Fruit fly (Drosophila melanogaster) whole organism, embryonic: ENCODE data around the gene CG31161.

Source experiments
- Antp ChIP-seq: fragments of 200-800 bp; sonication (Bioruptor generic); optimal IDR thresholded peaks from 3 replicates; lab custom pipeline; 2016; ENCODE audit warnings: missing biosample characterization, missing genetic modification characterization
- Awh ChIP-seq: fragments of 200-800 bp; sonication (Bioruptor generic); IDR thresholded peaks from 2 replicates; pipeline ENCODE4, ENCODE4 v1.3.6; 2022; ENCODE audit warnings: missing biosample characterization, missing genetic modification characterization
- CG10979 ChIP-seq: fragments of 200-800 bp; sonication (Bioruptor generic); optimal IDR thresholded peaks from 2 replicates; lab custom pipeline; 2018; ENCODE audit warnings: missing biosample characterization, mild to moderate bottlenecking, missing genetic modification characterization, moderate library complexity
- CG11456 ChIP-seq: fragments of 200-800 bp; sonication (Bioruptor generic); IDR thresholded peaks from 3 replicates; pipeline ENCODE4 v1.3.6; 2022; ENCODE audit warnings: missing biosample characterization, missing genetic modification characterization
- CG14710 ChIP-seq: fragments of 200-800 bp; sonication (Bioruptor generic); optimal IDR thresholded peaks from 3 replicates; lab custom pipeline; 2019; ENCODE audit warnings: missing biosample characterization, mild to moderate bottlenecking, missing genetic modification characterization, moderate library complexity
- CG14860 ChIP-seq: fragments of 200-800 bp; sonication (Bioruptor generic); IDR thresholded peaks from 3 replicates; pipeline ENCODE4 v1.3.6; 2022; ENCODE audit warnings: missing biosample characterization, missing genetic modification characterization; ENCODE audit not compliant: partially characterized antibody
- CG15479 ChIP-seq: fragments of 200-800 bp; sonication (Bioruptor generic); optimal IDR thresholded peaks from 3 replicates; lab custom pipeline; 2019; ENCODE audit warnings: missing biosample characterization, mild to moderate bottlenecking, missing genetic modification characterization, moderate library complexity
- CG15696 ChIP-seq: fragments of 200-800 bp; sonication (Bioruptor generic); optimal IDR thresholded peaks from 2 replicates; lab custom pipeline; 2019; ENCODE audit warnings: missing biosample characterization, mild to moderate bottlenecking, missing genetic modification characterization, moderate library complexity
- CG17385 ChIP-seq: fragments of 200-800 bp; sonication (Bioruptor generic); optimal IDR thresholded peaks from 3 replicates; lab custom pipeline; 2018; ENCODE audit warnings: missing biosample characterization, mild to moderate bottlenecking, missing genetic modification characterization
- CG18011 ChIP-seq: fragments of 200-800 bp; sonication (Bioruptor generic); optimal IDR thresholded peaks from 2 replicates; lab custom pipeline; 2017; ENCODE audit warnings: missing biosample characterization, missing genetic modification characterization, mild to moderate bottlenecking, moderate library complexity, missing genotype
- CG18619 ChIP-seq: fragments of 200-800 bp; sonication (Bioruptor generic); optimal IDR thresholded peaks from 3 replicates; lab custom pipeline; 2017; ENCODE audit warnings: missing biosample characterization, mild to moderate bottlenecking, missing genetic modification characterization
- CG18764 ChIP-seq: fragments of 200-800 bp; sonication (Bioruptor generic); optimal IDR thresholded peaks from 3 replicates; lab custom pipeline; 2016; ENCODE audit warnings: missing biosample characterization, missing genetic modification characterization
- CG2875 ChIP-seq: fragments of 200-800 bp; sonication (Bioruptor generic); optimal IDR thresholded peaks from 2 replicates; lab custom pipeline; 2017; ENCODE audit warnings: missing biosample characterization, mild to moderate bottlenecking, missing genetic modification characterization, missing genetic modification reagents
- CG30431 ChIP-seq: fragments of 200-800 bp; sonication (Bioruptor generic); optimal IDR thresholded peaks from 2 replicates; lab custom pipeline; 2017; ENCODE audit warnings: missing biosample characterization, missing genetic modification characterization
- CG34376 ChIP-seq: fragments of 200-800 bp; sonication (Bioruptor generic); optimal IDR thresholded peaks from 2 replicates; lab custom pipeline; 2018; ENCODE audit warnings: missing biosample characterization, mild to moderate bottlenecking, missing genetic modification characterization
- CG4424 ChIP-seq: fragments of 200-800 bp; sonication (Bioruptor generic); optimal IDR thresholded peaks from 3 replicates; lab custom pipeline; 2016; ENCODE audit warnings: missing biosample characterization, missing genetic modification characterization
- CG6175 ChIP-seq: fragments of 200-800 bp; sonication (Bioruptor generic); IDR thresholded peaks from 3 replicates; pipeline ENCODE4 v1.3.6; 2022; ENCODE audit warnings: missing biosample characterization, missing genetic modification characterization
- CG6654 ChIP-seq: fragments of 200-800 bp; sonication (Bioruptor generic); optimal IDR thresholded peaks from 2 replicates; lab custom pipeline; 2017; ENCODE audit warnings: missing biosample characterization, mild to moderate bottlenecking, missing genetic modification characterization
- CG7556 ChIP-seq: fragments of 200-800 bp; sonication (Bioruptor generic); optimal IDR thresholded peaks from 2 replicates; lab custom pipeline; 2017; ENCODE audit warnings: missing biosample characterization, mild to moderate bottlenecking, missing genetic modification characterization
- CG9609 ChIP-seq: fragments of 200-800 bp; sonication (Bioruptor generic); optimal IDR thresholded peaks from 3 replicates; lab custom pipeline; 2016; ENCODE audit warnings: missing biosample characterization, missing genetic modification characterization
- Dip3 ChIP-seq: fragments of 200-800 bp; sonication (Bioruptor generic); optimal IDR thresholded peaks from 3 replicates; lab custom pipeline; 2016; ENCODE audit warnings: missing biosample characterization, missing genetic modification characterization
- Doc2 ChIP-seq: fragments of 200-800 bp; sonication (Bioruptor generic); IDR thresholded peaks from 2 replicates; pipeline ENCODE4 v1.3.6; 2022; ENCODE audit warnings: missing biosample characterization, missing genetic modification characterization
- ERR ChIP-seq: fragments of 200-800 bp; sonication (Bioruptor generic); optimal IDR thresholded peaks from 2 replicates; lab custom pipeline; 2016; ENCODE audit warnings: missing biosample characterization, missing genetic modification characterization
- Hand ChIP-seq: fragments of 200-800 bp; sonication (Bioruptor generic); optimal IDR thresholded peaks from 2 replicates; lab custom pipeline; 2017; ENCODE audit warnings: mild to moderate bottlenecking, missing biosample characterization, missing genetic modification reagents, missing genetic modification characterization
- Hmr ChIP-seq: fragments of 200-800 bp; sonication (Bioruptor generic); optimal IDR thresholded peaks from 3 replicates; lab custom pipeline; 2017; ENCODE audit warnings: mild to moderate bottlenecking, missing biosample characterization, missing genetic modification reagents, missing genetic modification characterization
- NC2α ChIP-seq: fragments of 200-800 bp; sonication (Bioruptor generic); optimal IDR thresholded peaks from 2 replicates; lab custom pipeline; 2016; ENCODE audit warnings: missing biosample characterization, missing genetic modification characterization
- NfI ChIP-seq: fragments of 200-800 bp; sonication (Bioruptor generic); optimal IDR thresholded peaks from 3 replicates; lab custom pipeline; 2018; ENCODE audit warnings: missing biosample characterization, mild to moderate bottlenecking, missing genetic modification characterization, moderate library complexity
- Optix ChIP-seq: fragments of 200-800 bp; sonication (Bioruptor generic); IDR thresholded peaks from 3 replicates; pipeline ENCODE4 v1.3.6; 2022; ENCODE audit warnings: missing biosample characterization, missing genetic modification characterization
- Rfx ChIP-seq: fragments of 200-800 bp; sonication (Bioruptor generic); IDR thresholded peaks from 2 replicates; pipeline ENCODE4 v1.3.6; 2022; ENCODE audit warnings: missing biosample characterization, missing genetic modification characterization
- Side ChIP-seq: fragments of 200-800 bp; sonication (Bioruptor generic); optimal IDR thresholded peaks from 2 replicates; lab custom pipeline; 2016; ENCODE audit warnings: missing biosample characterization, missing genetic modification characterization
- Sox100B ChIP-seq: fragments of 200-800 bp; sonication (Bioruptor generic); optimal IDR thresholded peaks from 3 replicates; lab custom pipeline; 2018; ENCODE audit warnings: missing biosample characterization, mild to moderate bottlenecking, missing genetic modification characterization
- cas ChIP-seq: fragments of 200-800 bp; sonication (Bioruptor generic); IDR thresholded peaks from 2 replicates; pipeline ENCODE4 v1.3.6; 2022; ENCODE audit warnings: missing biosample characterization, missing genetic modification characterization
- croc ChIP-seq: fragments of 200-800 bp; sonication (Bioruptor generic); conservative IDR thresholded peaks from 3 replicates; pipeline ENCODE4 v1.3.6; 2022; ENCODE audit warnings: missing biosample characterization, missing genetic modification characterization
- dati ChIP-seq: fragments of 200-800 bp; sonication (Bioruptor generic); IDR thresholded peaks from 2 replicates; pipeline ENCODE4 v1.3.6; 2022; ENCODE audit warnings: missing biosample characterization, missing genetic modification characterization
- fru ChIP-seq: fragments of >200 bp; optimal IDR thresholded peaks from 2 replicates; lab custom pipeline; 2017
- gcm ChIP-seq: fragments of 200-800 bp; sonication (Bioruptor generic); optimal IDR thresholded peaks from 2 replicates; lab custom pipeline; 2019; ENCODE audit warnings: missing biosample characterization, mild to moderate bottlenecking, missing genetic modification characterization, moderate library complexity
- gt ChIP-seq: fragments of 200-800 bp; sonication (Bioruptor generic); IDR thresholded peaks from 2 replicates; pipeline ENCODE4 v1.3.6; 2022; ENCODE audit warnings: missing biosample characterization, missing genetic modification characterization
- ind ChIP-seq: fragments of 200-800 bp; sonication (Bioruptor generic); optimal IDR thresholded peaks from 3 replicates; lab custom pipeline; 2016; ENCODE audit warnings: missing biosample characterization, missing genetic modification characterization
- jing ChIP-seq: fragments of 200-800 bp; sonication (Bioruptor generic); optimal IDR thresholded peaks from 2 replicates; lab custom pipeline; 2018; ENCODE audit warnings: missing biosample characterization, mild to moderate bottlenecking, missing genetic modification characterization
- nau ChIP-seq: fragments of 200-800 bp; sonication (Bioruptor generic); optimal IDR thresholded peaks from 3 replicates; lab custom pipeline; 2017; ENCODE audit warnings: missing biosample characterization, mild to moderate bottlenecking, missing genetic modification characterization, missing genetic modification reagents
- nmo ChIP-seq: fragments of 200-800 bp; sonication (Bioruptor generic); optimal IDR thresholded peaks from 2 replicates; lab custom pipeline; 2018; ENCODE audit warnings: missing biosample characterization, mild to moderate bottlenecking, missing genetic modification characterization, moderate library complexity
- peb ChIP-seq: fragments of 200-800 bp; sonication (Bioruptor generic); IDR thresholded peaks from 2 replicates; pipeline ENCODE4 v1.3.6; 2022; ENCODE audit warnings: missing biosample characterization, missing genetic modification characterization
- repo ChIP-seq: fragments of 200-800 bp; sonication (Bioruptor generic); optimal IDR thresholded peaks from 2 replicates; lab custom pipeline; 2016; ENCODE audit warnings: missing biosample characterization, missing genetic modification characterization
- salm ChIP-seq: fragments of 200-800 bp; sonication (Bioruptor generic); optimal IDR thresholded peaks from 2 replicates; lab custom pipeline; 2018; ENCODE audit warnings: missing biosample characterization, mild to moderate bottlenecking, missing genetic modification characterization
- schlank ChIP-seq: fragments of 200-800 bp; sonication (Bioruptor generic); optimal IDR thresholded peaks from 2 replicates; lab custom pipeline; 2018; ENCODE audit warnings: missing biosample characterization, mild to moderate bottlenecking, missing genetic modification characterization
- sd ChIP-seq: fragments of 200-800 bp; sonication (Bioruptor generic); optimal IDR thresholded peaks from 3 replicates; lab custom pipeline; 2018; ENCODE audit warnings: missing biosample characterization, mild to moderate bottlenecking, missing genetic modification characterization, moderate library complexity
- sens ChIP-seq: fragments of 200-800 bp; sonication (Bioruptor generic); peaks from one replicate; lab custom pipeline; 2016; ENCODE audit warnings: missing biosample characterization, missing genetic modification characterization
- so ChIP-seq: fragments of 200-800 bp; sonication (Bioruptor generic); IDR thresholded peaks from 3 replicates; pipeline ENCODE4 v1.3.6; 2022; ENCODE audit warnings: missing biosample characterization, missing genetic modification characterization
- ttk ChIP-seq: fragments of 200-800 bp; sonication (Bioruptor generic); IDR thresholded peaks from 2 replicates; pipeline ENCODE4 v2.1.2; 2022; ENCODE audit warnings: missing biosample characterization, missing genetic modification characterization
- vnd ChIP-seq: fragments of 200-800 bp; sonication (Bioruptor generic); IDR thresholded peaks from 3 replicates; pipeline ENCODE4 v1.3.6; 2022; ENCODE audit warnings: missing biosample characterization, missing genetic modification characterization; ENCODE audit not compliant: partially characterized antibody
- wdn ChIP-seq: fragments of 200-800 bp; sonication (Bioruptor generic); IDR thresholded peaks from 2 replicates; pipeline ENCODE4 v1.3.6; 2022; ENCODE audit warnings: missing biosample characterization, missing genetic modification characterization

Gene CG31161

DNA sequence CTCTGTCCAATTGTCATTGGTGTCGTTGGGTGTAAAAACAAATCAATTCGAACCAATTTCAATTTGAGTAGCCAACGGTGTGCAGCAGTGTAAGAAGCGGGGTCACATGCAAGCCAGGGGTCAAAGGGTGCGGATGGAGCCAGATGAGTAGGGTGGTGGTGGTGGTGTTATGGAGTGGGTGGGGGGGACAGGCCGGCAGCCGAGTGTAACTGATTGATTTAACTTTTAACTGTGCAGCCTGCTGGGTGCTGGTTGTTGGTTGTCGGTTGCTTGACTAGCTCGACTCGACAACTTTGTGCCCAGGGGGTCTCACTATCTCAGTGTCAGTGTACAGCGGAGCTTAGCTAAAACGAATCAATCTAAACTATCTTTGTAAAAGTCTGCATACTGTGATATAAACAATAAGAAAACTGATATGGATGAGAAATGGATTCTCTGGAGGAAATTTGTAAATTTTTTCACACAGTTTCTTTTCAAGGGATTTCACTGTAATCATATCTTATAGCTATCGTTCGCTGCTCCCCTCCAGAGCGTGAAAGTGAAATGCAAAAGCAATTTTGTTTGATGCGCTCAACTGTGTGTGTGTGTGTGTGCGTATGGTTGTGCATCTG, 18.9 kb upstream of the CG31161 start (continued):
- TF ChIP-seq CG15696 (tag; lab: Kevin White, UChicago) (no peak), Awh (GFP tag; lab: Robert Waterston, UW) (peak; percentile 86), Rfx (GFP tag; lab: Robert Waterston, UW) (peak; percentile 67), dati (GFP tag; lab: Robert Waterston, UW) (peak; percentile 54; the same call in 1 of the 2 replicates), salm (tag; lab: Kevin White, UChicago) (peak; percentile 69), CG2875 (GFP tag; lab: Kevin White, UChicago) (peak; percentile 65), CG14860 (GFP tag; lab: Robert Waterston, UW) (no peak), Antp (GFP tag; lab: Kevin White, UChicago) (peak; percentile 79), CG14710 (tag; lab: Kevin White, UChicago) (peak; percentile 50), ERR (GFP tag; lab: Kevin White, UChicago) (peak; percentile 0), nau (no peak), Optix (GFP tag; lab: Robert Waterston, UW) (peak; percentile 63; the same call in 2 of the 3 replicates), fru (lab: Kevin White, UChicago) (no peak), CG6175 (GFP tag; lab: Robert Waterston, UW) (no peak), wdn (GFP tag; lab: Robert Waterston, UW) (no peak), schlank (tag; lab: Kevin White, UChicago) (no peak), NfI (GFP tag; lab: Kevin White, UChicago) (peak; percentile 66), jing (GFP tag; lab: Kevin White, UChicago) (no peak), CG30431 (GFP tag; lab: Kevin White, UChicago) (peak; percentile 47), gt (GFP tag; lab: Robert Waterston, UW) (peak; percentile 31; the same call in 1 of the 2 replicates), Sox100B (GFP tag; lab: Kevin White, UChicago) (no peak), so (GFP tag; lab: Robert Waterston, UW) (peak; percentile 75; the same call in 2 of the 3 replicates), sd (tag; lab: Kevin White, UChicago) (peak; percentile 11), CG18764 (no peak), croc (GFP tag; lab: Robert Waterston, UW) (peak; percentile 74), gcm (GFP tag; lab: Kevin White, UChicago) (no peak), Side (GFP tag; lab: Kevin White, UChicago) (peak; percentile 65), NC2α (GFP tag; lab: Kevin White, UChicago) (no peak), Hand (GFP tag; lab: Kevin White, UChicago) (no peak), CG10979 (tag; lab: Kevin White, UChicago) (peak; percentile 77), CG34376 (GFP tag; lab: Kevin White, UChicago) (no peak), ind (GFP tag; lab: Kevin White, UChicago) (peak; percentile 67), peb (GFP tag; lab: Robert Waterston, UW) (peak; percentile 80), vnd (GFP tag; lab: Robert Waterston, UW) (no peak), Dip3 (no peak), CG18619 (peak; percentile 40), Doc2 (GFP tag; lab: Robert Waterston, UW) (peak; percentile 46; the same call in 1 of the 2 replicates), CG15479 (GFP tag; lab: Kevin White, UChicago) (no peak), CG18011 (GFP tag; lab: Kevin White, UChicago) (no peak), repo (GFP tag; lab: Kevin White, UChicago) (peak; percentile 36), CG4424 (no peak), CG11456 (peak; percentile 73; the same call in 2 of the 3 replicates), nmo (GFP tag; lab: Kevin White, UChicago) (peak; percentile 79), ttk (GFP tag; lab: Robert Waterston, UW) (peak; percentile 87), cas (GFP tag; lab: Robert Waterston, UW) (no peak), sens (peak; percentile 97), CG9609 (GFP tag; lab: Kevin White, UChicago) (peak; percentile 23), CG6654 (GFP tag; lab: Kevin White, UChicago) (no peak), Hmr (GFP tag; lab: Kevin White, UChicago) (peak; percentile 23), CG7556 (GFP tag; lab: Kevin White, UChicago) (peak; percentile 65), CG17385 (GFP tag; lab: Kevin White, UChicago) (peak; percentile 62)
